Worm (Caenorhabditis elegans): ENCODE measurements around the gene hrg-3.

Gene hrg-3

DNA sequence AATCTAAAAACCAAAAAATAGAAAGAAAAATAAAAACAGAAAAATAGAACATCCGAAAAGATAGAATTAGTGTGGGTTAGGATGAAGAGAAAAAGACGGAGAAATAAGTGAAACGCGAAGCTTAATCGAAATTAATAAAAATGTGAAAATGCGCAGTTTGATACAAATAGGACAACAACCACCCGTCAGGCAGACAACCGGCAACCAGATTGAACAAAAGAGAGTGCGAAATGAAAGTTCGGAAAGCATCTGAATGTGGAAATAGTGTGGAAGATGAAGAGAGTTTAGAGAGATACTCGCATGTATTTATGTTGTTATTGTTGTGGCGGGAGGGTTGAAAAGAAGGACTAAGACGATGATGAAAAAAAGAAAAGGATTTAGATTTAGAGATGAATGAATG, 2.2 kb downstream of the hrg-3 start:
- TF ChIP-seq lin-14 (GFP tag; optimal IDR thresholded peaks at IDR 0.05) = peak; percentile 62
- no peak for TF ChIP-seq nhr-237 (tag; optimal IDR thresholded peaks at IDR 0.05)
- peak; percentile 96 for TF ChIP-seq blmp-1 (tag; optimal IDR thresholded peaks at IDR 0.05)

DNA sequence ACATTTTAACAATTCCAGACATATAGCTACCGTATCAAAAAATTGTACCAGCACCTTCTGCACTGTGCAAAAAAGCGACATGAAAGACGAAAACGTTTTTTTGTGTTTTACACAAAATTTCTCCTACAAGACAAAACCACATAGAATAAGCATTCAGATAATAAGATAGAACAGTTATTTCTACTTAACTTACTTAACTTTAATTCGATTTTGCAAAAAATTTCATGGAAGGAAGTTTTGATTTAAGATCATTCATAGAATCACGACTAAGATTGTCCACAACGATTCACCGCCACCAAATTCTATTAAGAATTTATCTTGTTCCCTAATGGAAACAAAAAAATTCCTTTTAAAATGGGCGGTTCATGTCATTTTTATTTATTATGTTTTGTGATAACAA, 7.5 kb downstream of the hrg-3 start:
- TF ChIP-seq snpc-4 (tag; optimal IDR thresholded peaks at IDR 0.05) = no peak
- no peak for TF ChIP-seq ama-1 (optimal IDR thresholded peaks at IDR 0.05)
- no peak for TF ChIP-seq efl-3 (GFP tag; optimal IDR thresholded peaks at IDR 0.05)
- no peak for TF ChIP-seq C04F5.9 (tag; optimal IDR thresholded peaks at IDR 0.05)
- no peak for TF ChIP-seq pag-3 (tag; optimal IDR thresholded peaks at IDR 0.05; ENCODE audit: borderline replicate concordance, insufficient read depth)
- no peak for TF ChIP-seq nhr-84 (tag; optimal IDR thresholded peaks at IDR 0.05)
- TF ChIP-seq nhr-28 (tag; optimal IDR thresholded peaks at IDR 0.05) = no peak
- TF ChIP-seq lin-39 (tag; optimal IDR thresholded peaks at IDR 0.05) = no peak
- TF ChIP-seq nhr-77 (tag; optimal IDR thresholded peaks at IDR 0.05) = no peak
- no peak for TF ChIP-seq ceh-90 (tag; optimal IDR thresholded peaks at IDR 0.05)
- no peak for TF ChIP-seq unc-130 (tag; optimal IDR thresholded peaks at IDR 0.05)
- no peak for TF ChIP-seq sptf-1 (tag; optimal IDR thresholded peaks at IDR 0.05)
- no peak for TF ChIP-seq rnt-1 (tag; optimal IDR thresholded peaks at IDR 0.05)

- TF ChIP-seq mab-9 (GFP tag; IDR thresholded peaks at IDR 0.05) (no peak), efl-1 (optimal IDR thresholded peaks at IDR 0.05) (no peak), efl-1 (GFP tag; optimal IDR thresholded peaks at IDR 0.05 in 1 of 2) (peak in 1 of 2 experiments; percentile 30)
Observed at ce11 chrV:9764552-9764951, 8.3 kb downstream of the hrg-3 start.

DNA sequence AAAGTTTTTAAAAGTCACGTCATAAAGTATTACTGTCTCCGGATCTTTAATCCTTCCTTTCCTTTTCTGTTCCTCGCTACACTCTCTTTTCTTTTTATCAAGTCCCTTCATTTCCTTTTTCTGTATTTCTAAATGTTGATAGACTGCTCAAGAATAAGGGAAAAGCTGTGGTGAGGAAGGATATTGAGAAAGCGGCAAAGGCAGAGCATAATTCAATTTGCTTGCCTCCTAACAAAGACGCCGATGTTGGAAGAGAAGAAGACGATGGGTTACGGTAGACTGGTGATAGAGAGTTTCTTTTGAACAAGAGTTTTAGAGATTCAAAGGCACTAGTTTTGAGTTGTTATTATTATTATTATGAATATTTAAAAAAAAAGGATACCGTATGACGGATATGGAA, 9.4 kb downstream of the hrg-3 start:
- TF ChIP-seq C16A3.4 (tag; optimal IDR thresholded peaks at IDR 0.05) (no peak), nhr-20 (tag; optimal IDR thresholded peaks at IDR 0.05) (no peak), sptf-1 (tag; optimal IDR thresholded peaks at IDR 0.05) (no peak), hlh-17 (GFP tag; optimal IDR thresholded peaks at IDR 0.05; ENCODE audit: borderline replicate concordance) (no peak), egl-13 (tag; optimal IDR thresholded peaks at IDR 0.05) (no peak), skn-1 (tag; optimal IDR thresholded peaks at IDR 0.05) (no peak), efl-1 (optimal IDR thresholded peaks at IDR 0.05) (peak in 1 of 2 experiments; percentile 8), efl-1 (GFP tag; optimal IDR thresholded peaks at IDR 0.05 in 1 of 2) (no peak), lsy-2 (tag; optimal IDR thresholded peaks at IDR 0.05) (peak; percentile 48 to 85), nhr-47 (tag; optimal IDR thresholded peaks at IDR 0.05) (peak; percentile 30), ceh-88 (GFP tag; IDR thresholded peaks at IDR 0.05) (no peak), hpl-2 (GFP tag; optimal IDR thresholded peaks at IDR 0.05) (no peak), zag-1 (tag; optimal IDR thresholded peaks at IDR 0.05) (no peak), fkh-10 (GFP tag; optimal IDR thresholded peaks at IDR 0.05) (peak; percentile 98), ceh-82 (tag; optimal IDR thresholded peaks at IDR 0.05) (no peak), mdl-1 (tag; optimal IDR thresholded peaks at IDR 0.05) (no peak), pqm-1 (tag; optimal IDR thresholded peaks at IDR 0.05) (no peak), swsn-7 (tag; optimal IDR thresholded peaks at IDR 0.05) (peak; percentile 15), fos-1 (tag; optimal IDR thresholded peaks at IDR 0.05) (no peak), nhr-12 (tag; optimal IDR thresholded peaks at IDR 0.05) (no peak), lin-15B (tag; optimal IDR thresholded peaks at IDR 0.05) (no peak), alr-1 (tag; optimal IDR thresholded peaks at IDR 0.05; ENCODE audit: borderline replicate concordance) (no peak), elt-3 (tag; optimal IDR thresholded peaks at IDR 0.05) (no peak), vab-15 (tag; optimal IDR thresholded peaks at IDR 0.05) (no peak), tbx-2 (tag; optimal IDR thresholded peaks at IDR 0.05) (peak; percentile 17), xbp-1 (tag; optimal IDR thresholded peaks at IDR 0.05) (no peak), nhr-19 (GFP tag; conservative IDR thresholded peaks at IDR 0.05) (no peak), ceh-90 (tag; optimal IDR thresholded peaks at IDR 0.05) (no peak), fkh-8 (tag; optimal IDR thresholded peaks at IDR 0.05) (no peak), lin-14 (GFP tag; optimal IDR thresholded peaks at IDR 0.05) (peak; percentile 88), ces-1 (GFP tag; optimal IDR thresholded peaks at IDR 0.05) (peak; percentile 100), unc-62 (GFP tag; optimal IDR thresholded peaks at IDR 0.05) (no peak), hlh-4 (tag; optimal IDR thresholded peaks at IDR 0.05) (no peak), egl-27 (tag; optimal IDR thresholded peaks at IDR 0.05) (no peak), aly-2 (tag; optimal IDR thresholded peaks at IDR 0.05) (no peak)

Measured in whole organism, L1 larva.